Worm (Caenorhabditis elegans) whole organism, L3 larva: ENCODE measurements around the gene srlf-17.

Source experiments
- aly-2 ChIP-seq: fragments of 150-350 bp; optimal IDR thresholded peaks from 2 replicates; lab custom pipeline; 2014; ENCODE audit warnings: missing biosample characterization, missing genetic modification characterization
- ceh-16 ChIP-seq: sonication (generic microtip); optimal IDR thresholded peaks from 2 replicates; lab custom pipeline; 2017; ENCODE audit warnings: missing biosample characterization, missing genetic modification characterization
- fkh-10 ChIP-seq: sonication (generic microtip); optimal IDR thresholded peaks from 2 replicates; lab custom pipeline; 2017; ENCODE audit warnings: missing biosample characterization, missing genetic modification reagents, missing genetic modification characterization
- mml-1 ChIP-seq: fragments of 150-350 bp; sonication (generic microtip); optimal IDR thresholded peaks from 3 replicates; lab custom pipeline; 2014; ENCODE audit warnings: missing biosample characterization, missing genetic modification characterization
- nhr-237 ChIP-seq: fragments of 150-350 bp; optimal IDR thresholded peaks from 2 replicates; lab custom pipeline; 2014; ENCODE audit warnings: missing biosample characterization, missing genetic modification characterization
- nhr-28 ChIP-seq: fragments of 150-350 bp; optimal IDR thresholded peaks from 2 replicates; lab custom pipeline; 2014; ENCODE audit warnings: missing biosample characterization, missing genetic modification characterization
- nhr-43 ChIP-seq: sonication (generic microtip); optimal IDR thresholded peaks from 2 replicates; lab custom pipeline; 2016; ENCODE audit warnings: mild to moderate bottlenecking, missing genetic modification characterization, missing compliant biosample characterization; ENCODE audit not compliant: poor library complexity, severe bottlenecking
- nhr-76 ChIP-seq: fragments of 150-350 bp; sonication (generic microtip); optimal IDR thresholded peaks from 5 replicates; lab custom pipeline; 2014; ENCODE audit warnings: missing biosample characterization, missing genetic modification characterization

ce11 chrIV:11082153-11082552 is 20.4 kb downstream of the srlf-17 start, which contains the start of gene let-70:
- TF ChIP-seq aly-2 (tag; lab: Kevin White, UChicago) (no peak), fkh-10 (no peak), mml-1 (tag; lab: Kevin White, UChicago) (no peak), nhr-28 (no peak), ceh-16 (tag; lab: Kevin White, UChicago) (no peak), nhr-76 (no peak), nhr-237 (tag; lab: Kevin White, UChicago) (no peak), nhr-43 (tag; lab: Kevin White, UChicago) (no peak)
